Worm (Caenorhabditis elegans) whole organism, young adult: Measurements from ENCODE around the gene msp-33.
A peak's percentile ranks its signal among the peaks of the same experiment; 100 is the strongest.

Experiments used
- B0019.2 ChIP-seq: fragments of 200-800 bp; sonication (Bioruptor generic); conservative IDR thresholded peaks from 2 replicates; pipeline ENCODE4 v1.3.6; 2022; ENCODE audit warnings: missing genetic modification reagents, missing genetic modification characterization, missing compliant biosample characterization
- B0035.1 ChIP-seq: sonication (generic microtip); optimal IDR thresholded peaks from 2 replicates; lab custom pipeline; 2016; ENCODE audit warnings: missing genetic modification characterization, mild to moderate bottlenecking, missing compliant biosample characterization, missing genotype, missing genetic modification reagents
- B0261.1 ChIP-seq: sonication (generic microtip); optimal IDR thresholded peaks from 2 replicates; lab custom pipeline; 2016; ENCODE audit warnings: mild to moderate bottlenecking, missing genetic modification characterization, moderate library complexity, missing compliant biosample characterization
- B0336.3 ChIP-seq: fragments of 200-800 bp; sonication (Bioruptor generic); IDR thresholded peaks from 2 replicates; pipeline ENCODE4 v1.3.6; 2022; ENCODE audit warnings: missing genetic modification characterization, missing compliant biosample characterization
- F10E7.11 ChIP-seq: sonication (generic microtip); optimal IDR thresholded peaks from 2 replicates; lab custom pipeline; 2017; ENCODE audit warnings: mild to moderate bottlenecking, missing genetic modification characterization, moderate library complexity, missing compliant biosample characterization
- F22D6.2 ChIP-seq: sonication (generic microtip); optimal IDR thresholded peaks from 2 replicates; lab custom pipeline; 2016; ENCODE audit warnings: mild to moderate bottlenecking, missing genetic modification characterization, missing compliant biosample characterization
- F33H1.4 ChIP-seq: fragments of 200-800 bp; sonication (Bioruptor generic); IDR thresholded peaks from 2 replicates; pipeline ENCODE4 v1.3.6; 2022; ENCODE audit warnings: missing genetic modification reagents, missing genetic modification characterization, missing compliant biosample characterization
- F39B2.1 ChIP-seq: fragments of 200-800 bp; sonication (Bioruptor generic); IDR thresholded peaks from 2 replicates; pipeline ENCODE4 v1.3.6; 2022; ENCODE audit warnings: missing genetic modification reagents, missing genetic modification characterization, missing compliant biosample characterization
- F55B11.4 ChIP-seq: sonication (generic microtip); optimal IDR thresholded peaks from 2 replicates; lab custom pipeline; 2016; ENCODE audit warnings: missing compliant biosample characterization, missing genetic modification characterization, borderline replicate concordance; ENCODE audit not compliant: insufficient read depth
- T07F8.4 ChIP-seq: sonication (generic microtip); optimal IDR thresholded peaks from 2 replicates; lab custom pipeline; 2016; ENCODE audit warnings: mild to moderate bottlenecking, missing genetic modification characterization, moderate library complexity, missing compliant biosample characterization
- Y53F4B.3 ChIP-seq: fragments of 200-800 bp; sonication (Bioruptor generic); IDR thresholded peaks from 2 replicates; pipeline ENCODE4 v1.3.6; 2022; ENCODE audit warnings: missing genetic modification reagents, missing genetic modification characterization, missing compliant biosample characterization
- Y56A3A.18 ChIP-seq: fragments of 200-800 bp; sonication (Bioruptor generic); IDR thresholded peaks from 2 replicates; pipeline ENCODE4 v1.3.6; 2022; ENCODE audit warnings: missing genetic modification reagents, missing genetic modification characterization, missing compliant biosample characterization
- ZK185.1 ChIP-seq: sonication (generic microtip); optimal IDR thresholded peaks from 2 replicates; lab custom pipeline; 2016; ENCODE audit warnings: mild to moderate bottlenecking, missing genetic modification characterization, missing compliant biosample characterization; ENCODE audit not compliant: poor library complexity, severe bottlenecking
- atf-7 ChIP-seq: sonication (generic microtip); optimal IDR thresholded peaks from 2 replicates; lab custom pipeline; 2017; ENCODE audit warnings: mild to moderate bottlenecking, missing genetic modification characterization, missing compliant biosample characterization
- athp-1 ChIP-seq: sonication (generic microtip); optimal IDR thresholded peaks from 2 replicates; lab custom pipeline; 2017; ENCODE audit warnings: mild to moderate bottlenecking, missing genetic modification characterization, missing compliant biosample characterization
- attf-5 ChIP-seq: fragments of 200-800 bp; sonication (Bioruptor generic); optimal IDR thresholded peaks from 2 replicates; lab custom pipeline; 2018; ENCODE audit warnings: mild to moderate bottlenecking, missing genetic modification characterization, missing compliant biosample characterization
- attf-6 ChIP-seq: fragments of 200-800 bp; sonication (Bioruptor generic); IDR thresholded peaks from 2 replicates; pipeline ENCODE4 v1.3.6; 2022; ENCODE audit warnings: missing genetic modification reagents, missing genetic modification characterization, missing compliant biosample characterization
- bed-1 ChIP-seq: fragments of 200-800 bp; sonication (Bioruptor generic); IDR thresholded peaks from 2 replicates; pipeline ENCODE4 v1.3.6; 2022; ENCODE audit warnings: missing genetic modification reagents, missing genetic modification characterization, missing compliant biosample characterization
- bed-2 ChIP-seq: fragments of 200-800 bp; sonication (Bioruptor generic); IDR thresholded peaks from 2 replicates; pipeline ENCODE4 v1.3.6; 2022; ENCODE audit warnings: missing genetic modification reagents, missing genetic modification characterization, missing compliant biosample characterization
- ccch-3 ChIP-seq: fragments of 200-800 bp; sonication (Bioruptor generic); optimal IDR thresholded peaks from 2 replicates; lab custom pipeline; 2018; ENCODE audit warnings: mild to moderate bottlenecking, missing genetic modification characterization, missing compliant biosample characterization
- cebp-2 ChIP-seq: fragments of 200-800 bp; sonication (Bioruptor generic); IDR thresholded peaks from 2 replicates; pipeline ENCODE4 v1.3.6; 2022; ENCODE audit warnings: missing genetic modification characterization, missing compliant biosample characterization
- ceh-27 ChIP-seq: fragments of 200-800 bp; sonication (Bioruptor generic); optimal IDR thresholded peaks from 2 replicates; lab custom pipeline; 2018; ENCODE audit warnings: mild to moderate bottlenecking, missing genetic modification characterization, moderate library complexity, missing compliant biosample characterization
- ceh-40 ChIP-seq: fragments of 200-800 bp; sonication (Bioruptor generic); IDR thresholded peaks from 2 replicates; pipeline ENCODE4 v1.3.6; 2022; ENCODE audit warnings: missing genetic modification characterization, missing compliant biosample characterization
- chd-7 ChIP-seq: sonication (generic microtip); optimal IDR thresholded peaks from 2 replicates; lab custom pipeline; 2016; ENCODE audit warnings: mild to moderate bottlenecking, missing genetic modification characterization, moderate library complexity, missing compliant biosample characterization
- die-1 ChIP-seq: sonication (generic microtip); optimal IDR thresholded peaks from 2 replicates; lab custom pipeline; 2016; ENCODE audit warnings: missing genotype, mild to moderate bottlenecking, missing genetic modification characterization, missing compliant biosample characterization
- dox-1 ChIP-seq: fragments of 200-800 bp; sonication (Bioruptor generic); IDR thresholded peaks from 2 replicates; pipeline ENCODE4 v1.3.6; 2022; ENCODE audit warnings: missing genetic modification reagents, missing genetic modification characterization, missing compliant biosample characterization
- dpl-1 ChIP-seq: fragments of 150-350 bp; optimal IDR thresholded peaks from 2 replicates; lab custom pipeline; 2014; ENCODE audit warnings: missing biosample characterization, missing genetic modification reagents, missing genetic modification characterization
- efl-1 ChIP-seq: fragments of 150-350 bp; optimal IDR thresholded peaks from 2 replicates; lab custom pipeline; 2014; ENCODE audit warnings: missing biosample characterization, missing genetic modification reagents, missing genetic modification characterization
- egl-44 ChIP-seq: fragments of 200-800 bp; sonication (Bioruptor generic); IDR thresholded peaks from 2 replicates; pipeline ENCODE4 v1.3.6; 2022; ENCODE audit warnings: missing genetic modification reagents, missing genetic modification characterization, missing compliant biosample characterization
- fkh-3 ChIP-seq: sonication (generic microtip); optimal IDR thresholded peaks from 2 replicates; lab custom pipeline; 2016; ENCODE audit warnings: mild to moderate bottlenecking, missing genetic modification characterization, missing compliant biosample characterization
- lin-35 ChIP-seq, 3 experiments: fragments of 150-350 bp in 2 of 3; sonication (generic microtip) in 1 of 3; optimal IDR thresholded peaks; 2 replicates each; lab custom pipeline; 2014 to 2018; ENCODE audit warnings: missing biosample characterization in 3 of 3, missing genetic modification characterization in 3 of 3, missing genetic modification reagents in 3 of 3
- madf-6 ChIP-seq: fragments of 200-800 bp; sonication (Bioruptor generic); IDR thresholded peaks from 2 replicates; pipeline ENCODE4 v1.3.6; 2022; ENCODE audit warnings: missing genetic modification reagents, missing genetic modification characterization, missing compliant biosample characterization
- madf-8 ChIP-seq: fragments of 200-800 bp; sonication (Bioruptor generic); conservative IDR thresholded peaks from 2 replicates; pipeline ENCODE4 v1.3.6; 2022; ENCODE audit warnings: missing genetic modification reagents, missing genetic modification characterization, missing compliant biosample characterization
- mcd-1 ChIP-seq: fragments of 200-800 bp; sonication (Bioruptor generic); IDR thresholded peaks from 2 replicates; pipeline ENCODE4 v1.3.6; 2022; ENCODE audit warnings: missing genetic modification reagents, missing genetic modification characterization, missing compliant biosample characterization
- mel-28 ChIP-seq: sonication (generic microtip); optimal IDR thresholded peaks from 2 replicates; lab custom pipeline; 2016; ENCODE audit warnings: borderline replicate concordance, mild to moderate bottlenecking, missing genetic modification characterization, missing compliant biosample characterization
- mxl-1 ChIP-seq: sonication (generic microtip); optimal IDR thresholded peaks from 2 replicates; lab custom pipeline; 2016; ENCODE audit warnings: missing genetic modification characterization, missing compliant biosample characterization
- nfya-2 ChIP-seq: fragments of 200-800 bp; sonication (Bioruptor generic); IDR thresholded peaks from 2 replicates; pipeline ENCODE4 v1.3.6; 2022; ENCODE audit warnings: missing genetic modification reagents, missing genetic modification characterization, missing compliant biosample characterization
- nhr-179 ChIP-seq: sonication (generic microtip); optimal IDR thresholded peaks from 2 replicates; lab custom pipeline; 2016; ENCODE audit warnings: mild to moderate bottlenecking, missing genetic modification characterization, missing compliant biosample characterization
- nhr-27 ChIP-seq: fragments of 200-800 bp; sonication (Bioruptor generic); optimal IDR thresholded peaks from 2 replicates; lab custom pipeline; 2018; ENCODE audit warnings: mild to moderate bottlenecking, missing genetic modification characterization, moderate library complexity, missing compliant biosample characterization
- repo-1 ChIP-seq: sonication (generic microtip); optimal IDR thresholded peaks from 2 replicates; lab custom pipeline; 2017; ENCODE audit warnings: mild to moderate bottlenecking, missing genetic modification characterization, missing compliant biosample characterization
- sdz-38 ChIP-seq: sonication (generic microtip); optimal IDR thresholded peaks from 2 replicates; lab custom pipeline; 2016; ENCODE audit warnings: missing genotype, missing genetic modification characterization, missing compliant biosample characterization
- snpc-1.1 ChIP-seq: sonication (generic microtip); optimal IDR thresholded peaks from 2 replicates; lab custom pipeline; 2017; ENCODE audit warnings: missing genetic modification characterization, mild to moderate bottlenecking, missing compliant biosample characterization, antibody characterized with exemption, moderate library complexity, missing genotype, missing genetic modification reagents; ENCODE audit not compliant: insufficient read depth
- snpc-1.3 ChIP-seq: sonication (generic microtip); optimal IDR thresholded peaks from 2 replicates; lab custom pipeline; 2017; ENCODE audit warnings: missing genetic modification characterization, mild to moderate bottlenecking, missing compliant biosample characterization, antibody characterized with exemption, moderate library complexity, missing genotype, missing genetic modification reagents; ENCODE audit not compliant: insufficient read depth
- snpc-3.4 ChIP-seq: sonication (generic microtip); optimal IDR thresholded peaks from 2 replicates; lab custom pipeline; 2017; ENCODE audit warnings: missing genetic modification characterization, mild to moderate bottlenecking, missing compliant biosample characterization, antibody characterized with exemption, moderate library complexity, missing genotype, missing genetic modification reagents
- sptf-2 ChIP-seq: fragments of 200-800 bp; sonication (Bioruptor generic); optimal IDR thresholded peaks from 2 replicates; lab custom pipeline; 2018; ENCODE audit warnings: mild to moderate bottlenecking, missing genetic modification characterization, missing compliant biosample characterization
- ztf-18 ChIP-seq: sonication (generic microtip); optimal IDR thresholded peaks from 2 replicates; lab custom pipeline; 2016; ENCODE audit warnings: missing genotype, mild to moderate bottlenecking, missing genetic modification characterization, missing compliant biosample characterization
- ztf-22 ChIP-seq: fragments of 200-800 bp; sonication (Bioruptor generic); optimal IDR thresholded peaks from 2 replicates; lab custom pipeline; 2018; ENCODE audit warnings: mild to moderate bottlenecking, missing genetic modification characterization, moderate library complexity, missing compliant biosample characterization
- ztf-25 ChIP-seq: fragments of 200-800 bp; sonication (Bioruptor generic); IDR thresholded peaks from 2 replicates; pipeline ENCODE4 v1.3.6; 2022; ENCODE audit warnings: missing genetic modification reagents, missing genetic modification characterization, missing compliant biosample characterization
- ztf-28 ChIP-seq: fragments of 200-800 bp; sonication (Bioruptor generic); IDR thresholded peaks from 2 replicates; pipeline ENCODE4 v1.3.6; 2022; ENCODE audit warnings: missing genetic modification reagents, missing genetic modification characterization, missing compliant biosample characterization

msp-33 gene

DNA sequence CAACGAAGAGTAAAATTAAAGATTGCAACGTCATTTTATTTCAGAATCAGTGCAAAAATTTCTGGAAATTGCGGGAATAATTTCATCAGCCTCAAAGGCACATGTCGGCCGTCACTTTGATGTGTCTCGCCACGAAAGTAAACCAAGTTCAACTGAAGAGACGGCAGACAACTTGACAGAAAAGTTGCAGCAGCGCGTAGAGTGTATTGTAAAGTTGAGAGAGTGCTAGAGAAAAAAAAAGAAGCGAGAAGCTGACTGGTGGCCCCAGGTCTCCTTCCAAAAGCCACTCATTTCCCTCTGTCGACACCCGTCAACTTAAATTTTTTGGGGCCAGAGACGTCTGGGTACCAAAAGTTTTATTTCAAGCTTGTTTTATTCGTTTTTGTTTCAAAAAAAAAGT is 11.8 kb upstream of the msp-33 start (continued):
- no peak for TF ChIP-seq T07F8.4
- no peak for TF ChIP-seq cebp-2 (GFP tag; lab: Robert Waterston, UW)
- no peak for TF ChIP-seq egl-44 (GFP tag; lab: Robert Waterston, UW)
- TF ChIP-seq atf-7: no peak
- TF ChIP-seq ccch-3 (GFP tag; lab: Kevin White, UChicago): no peak
- peak; percentile 58 for TF ChIP-seq ZK185.1
- no peak for TF ChIP-seq bed-2 (GFP tag; lab: Robert Waterston, UW)
- no peak for TF ChIP-seq B0035.1 (tag; lab: Kevin White, UChicago)
- TF ChIP-seq chd-7: peak; percentile 9
- TF ChIP-seq nfya-2 (GFP tag; lab: Robert Waterston, UW): no peak
- TF ChIP-seq athp-1: no peak
- TF ChIP-seq ztf-18 (tag; lab: Kevin White, UChicago): peak; percentile 17
- no peak; the same call in 1 of the 2 replicates for TF ChIP-seq B0336.3
- no peak for TF ChIP-seq F55B11.4 (tag; lab: Kevin White, UChicago)
- TF ChIP-seq F22D6.2 (tag; lab: Kevin White, UChicago): no peak
- TF ChIP-seq mcd-1 (GFP tag; lab: Robert Waterston, UW): peak; percentile 70
- no peak for TF ChIP-seq ceh-40
- peak; percentile 31 for TF ChIP-seq dpl-1 (GFP tag; lab: Kevin White, UChicago)
- TF ChIP-seq F10E7.11: no peak
- no peak for TF ChIP-seq B0019.2 (GFP tag; lab: Robert Waterston, UW)
- TF ChIP-seq F39B2.1: no peak
- TF ChIP-seq fkh-3: no peak
- peak; percentile 82 for TF ChIP-seq madf-6
- TF ChIP-seq sptf-2 (GFP tag; lab: Kevin White, UChicago): no peak
- TF ChIP-seq attf-5 (GFP tag; lab: Kevin White, UChicago): peak; percentile 40
- no peak for TF ChIP-seq nhr-179 (tag; lab: Kevin White, UChicago)
- TF ChIP-seq nhr-27 (tag; lab: Kevin White, UChicago): no peak
- TF ChIP-seq snpc-1.1 (tag; lab: Kevin White, UChicago): peak; percentile 52
- TF ChIP-seq ceh-27 (GFP tag; lab: Kevin White, UChicago): peak; percentile 32
- no peak for TF ChIP-seq sdz-38 (tag; lab: Kevin White, UChicago)
- TF ChIP-seq snpc-3.4 (tag; lab: Kevin White, UChicago): peak; percentile 60
- peak; percentile 47; the same call in 1 of the 2 replicates for TF ChIP-seq madf-8 (GFP tag; lab: Robert Waterston, UW)
- TF ChIP-seq Y56A3A.18 (GFP tag; lab: Robert Waterston, UW): no peak
- TF ChIP-seq repo-1: no peak
- peak; percentile 84 for TF ChIP-seq F33H1.4 (GFP tag; lab: Robert Waterston, UW)
- no peak for TF ChIP-seq ztf-22 (GFP tag; lab: Kevin White, UChicago)
- TF ChIP-seq lin-35 (GFP tag; optimal IDR thresholded peaks at IDR 0.05; lab: Kevin White, UChicago): peak in 1 of 3 experiments; percentile 68
- no peak for TF ChIP-seq Y53F4B.3 (GFP tag; lab: Robert Waterston, UW)
- peak; percentile 58 for TF ChIP-seq snpc-1.3 (tag; lab: Kevin White, UChicago)
- TF ChIP-seq die-1: no peak
- no peak for TF ChIP-seq attf-6 (GFP tag; lab: Robert Waterston, UW)
- no peak for TF ChIP-seq bed-1
- TF ChIP-seq ztf-25 (GFP tag; lab: Robert Waterston, UW): no peak
- no peak for TF ChIP-seq ztf-28 (GFP tag; lab: Robert Waterston, UW)
- TF ChIP-seq B0261.1 (tag; lab: Kevin White, UChicago): no peak
- TF ChIP-seq mel-28 (tag; lab: Kevin White, UChicago): no peak
- TF ChIP-seq mxl-1 (tag; lab: Kevin White, UChicago): no peak
- peak; percentile 69 for TF ChIP-seq efl-1 (GFP tag; lab: Kevin White, UChicago)
- TF ChIP-seq dox-1 (GFP tag; lab: Robert Waterston, UW): peak; percentile 73
